Worm (Caenorhabditis elegans): ENCODE results near the gene pycr-4.

pycr-4 gene

DNA sequence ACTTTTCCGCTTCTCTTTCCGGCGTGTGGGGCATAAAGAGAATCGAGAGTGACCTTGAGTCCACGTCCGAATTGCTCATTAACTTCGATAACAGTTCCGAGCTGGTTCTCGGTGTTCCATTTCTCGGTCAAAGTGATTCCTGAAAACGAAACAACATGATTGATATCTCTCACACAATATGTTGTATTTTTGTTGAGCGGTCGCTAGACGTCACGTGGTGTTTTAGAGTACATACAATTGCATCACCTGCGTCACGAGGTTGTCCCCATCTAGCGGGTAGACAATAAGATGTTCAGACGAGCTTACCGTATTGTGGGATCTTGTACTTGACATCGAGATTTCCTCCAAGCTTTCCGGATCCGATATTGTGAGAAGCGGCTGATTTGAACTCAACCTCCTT, 30.2 kb upstream of the pycr-4 start:
- TF ChIP-seq hlh-30 (tag; optimal IDR thresholded peaks at IDR 0.05; ENCODE audit: insufficient read depth), result peak; percentile 76
- TF ChIP-seq ceh-34 (tag; optimal IDR thresholded peaks at IDR 0.05), result no peak
- TF ChIP-seq npax-4 (tag; optimal IDR thresholded peaks at IDR 0.05), result no peak

DNA sequence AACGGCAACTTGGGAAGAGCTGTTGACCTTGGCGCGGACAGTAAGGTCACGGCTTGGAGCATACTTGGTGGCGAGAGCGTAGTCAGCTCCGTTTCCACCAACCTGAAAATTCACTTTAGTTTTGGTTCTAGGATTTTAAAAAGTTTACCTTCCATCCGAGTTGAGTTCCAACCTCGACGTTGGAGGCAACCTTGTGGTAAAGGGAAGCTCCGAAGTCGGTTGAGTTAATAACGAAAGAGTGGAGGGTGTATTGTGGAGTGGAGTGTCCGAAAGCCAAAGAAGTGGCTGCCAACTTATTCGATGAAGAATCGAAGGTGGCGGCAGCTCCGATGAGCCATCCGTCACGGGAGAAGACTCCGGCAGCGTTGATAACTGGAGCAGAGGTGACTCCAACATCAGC, 29.6 kb upstream of the pycr-4 start:
- TF ChIP-seq C38D4.7 (GFP tag; optimal IDR thresholded peaks at IDR 0.05) (no peak), hlh-13 (GFP tag; optimal IDR thresholded peaks at IDR 0.05) (no peak), elt-4 (tag; optimal IDR thresholded peaks at IDR 0.05) (no peak), mec-3 (tag; optimal IDR thresholded peaks at IDR 0.05; ENCODE audit: borderline replicate concordance) (no peak), eyg-1 (tag; optimal IDR thresholded peaks at IDR 0.05) (no peak)

DNA sequence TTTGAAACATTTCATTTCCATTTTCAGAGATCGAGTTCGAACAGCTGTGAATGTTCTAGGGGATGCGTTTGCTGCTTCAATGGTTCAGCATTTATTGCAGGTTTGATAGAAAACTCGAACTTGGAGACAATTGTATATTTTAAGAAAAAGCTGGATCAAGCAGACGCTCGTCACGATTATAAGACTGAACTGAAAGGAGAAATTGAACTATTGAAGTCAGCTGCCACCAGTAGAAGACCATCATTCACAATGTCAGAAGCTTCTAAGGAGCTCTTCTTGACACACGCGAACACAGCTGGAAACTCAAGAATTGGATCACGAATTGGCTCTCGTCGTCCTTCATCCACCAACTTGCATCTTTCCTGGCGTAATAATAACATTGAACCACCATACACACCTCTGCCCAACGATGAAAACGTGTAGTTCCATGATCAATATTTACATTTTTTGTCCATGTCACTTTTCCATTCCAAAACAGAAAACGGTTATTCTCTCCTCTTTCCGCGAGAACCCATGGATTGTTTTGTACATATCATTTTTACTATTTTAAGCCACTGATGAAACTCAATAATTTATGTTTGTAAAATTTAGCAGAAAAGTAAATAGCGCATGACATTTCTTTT, 28.9 kb upstream of the pycr-4 start:
- TF ChIP-seq ceh-22 (tag; optimal IDR thresholded peaks at IDR 0.05), result no peak
- no peak for TF ChIP-seq hlh-8 (tag; optimal IDR thresholded peaks at IDR 0.05)
- TF ChIP-seq ama-1 (optimal IDR thresholded peaks at IDR 0.05), result peak; percentile 38

DNA sequence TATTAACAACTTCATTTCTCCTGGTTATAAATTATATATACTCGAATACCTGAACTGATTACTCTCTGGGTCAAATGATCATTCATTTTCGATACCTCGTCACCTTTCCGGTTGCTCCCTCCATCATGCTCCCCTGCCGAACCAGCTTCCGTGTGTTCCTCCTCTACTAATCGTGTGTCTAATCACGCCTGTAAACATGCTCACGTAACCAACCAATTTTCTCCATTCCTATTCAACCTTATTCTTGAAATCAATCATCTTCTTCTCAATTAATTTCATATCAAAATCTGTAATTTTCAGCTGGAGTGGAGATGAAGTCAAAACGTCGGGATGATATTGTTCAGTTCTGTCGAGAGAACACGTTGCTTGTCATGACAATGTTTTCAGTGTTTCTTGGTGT, 26.2 kb upstream of the pycr-4 start, which contains the start of gene glt-6:
Gene glt-6, plus strand, starts transcription at position 301 of the 400 bp plus-strand sequence.
- TF ChIP-seq unc-3 (GFP tag; conservative IDR thresholded peaks at IDR 0.05), result no peak
- no peak for TF ChIP-seq unc-3 (tag; optimal IDR thresholded peaks at IDR 0.05)
- no peak for TF ChIP-seq ceh-45 (GFP tag; IDR thresholded peaks at IDR 0.05)
- TF ChIP-seq ceh-30 (tag; optimal IDR thresholded peaks at IDR 0.05), result no peak
- TF ChIP-seq sox-2 (GFP tag; IDR thresholded peaks at IDR 0.05), result no peak
- no peak for TF ChIP-seq ceh-31 (tag; optimal IDR thresholded peaks at IDR 0.05)
- TF ChIP-seq eyg-1 (tag; optimal IDR thresholded peaks at IDR 0.05), result no peak
- no peak for TF ChIP-seq tbx-7 (tag; optimal IDR thresholded peaks at IDR 0.05)
- no peak for TF ChIP-seq hlh-15 (tag; optimal IDR thresholded peaks at IDR 0.05)
- TF ChIP-seq nhr-11 (tag; optimal IDR thresholded peaks at IDR 0.05), result no peak
- TF ChIP-seq pax-1 (tag; optimal IDR thresholded peaks at IDR 0.05), result no peak
- TF ChIP-seq odd-2 (tag; optimal IDR thresholded peaks at IDR 0.05), result no peak
- no peak for TF ChIP-seq fkh-10 (GFP tag; optimal IDR thresholded peaks at IDR 0.05)
- TF ChIP-seq hlh-8 (tag; optimal IDR thresholded peaks at IDR 0.05), result no peak
- no peak for TF ChIP-seq K02D7.2 (tag; optimal IDR thresholded peaks at IDR 0.05)
- TF ChIP-seq pqm-1 (tag; optimal IDR thresholded peaks at IDR 0.05), result no peak
- no peak for TF ChIP-seq ttx-3 (tag; optimal IDR thresholded peaks at IDR 0.05)

DNA sequence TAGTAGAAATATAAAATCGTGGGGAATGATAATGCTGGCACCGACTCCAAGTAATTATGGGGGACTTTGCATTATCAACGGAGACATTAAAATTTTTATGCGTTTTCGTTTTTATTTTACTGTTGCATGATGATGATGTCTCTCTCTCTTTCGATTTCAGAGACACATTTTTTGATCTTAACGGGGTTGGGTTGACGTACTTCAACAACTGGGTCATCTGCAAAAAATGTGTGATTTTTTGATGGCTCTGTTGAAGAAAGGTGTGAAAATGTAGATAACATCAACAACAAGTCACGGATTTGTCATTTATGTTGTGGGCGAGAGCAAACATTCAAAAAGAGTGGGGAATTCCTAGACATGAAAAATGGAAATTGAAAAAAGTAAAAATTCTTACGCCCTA, 24.2 kb upstream of the pycr-4 start, which contains the start of gene F55G1.15:
Gene F55G1.15, minus strand, starts transcription at position 101 of the 400 bp plus-strand sequence.
- TF ChIP-seq ceh-31 (tag; optimal IDR thresholded peaks at IDR 0.05), result no peak
- TF ChIP-seq ceh-45 (GFP tag; IDR thresholded peaks at IDR 0.05), result no peak
- no peak for TF ChIP-seq ceh-34 (tag; optimal IDR thresholded peaks at IDR 0.05)
- no peak for TF ChIP-seq elt-2 (tag; optimal IDR thresholded peaks at IDR 0.05)
- TF ChIP-seq pag-3 (tag; optimal IDR thresholded peaks at IDR 0.05; ENCODE audit: borderline replicate concordance), result no peak
- TF ChIP-seq ceh-24 (tag; optimal IDR thresholded peaks at IDR 0.05), result no peak
- TF ChIP-seq lim-6 (tag; optimal IDR thresholded peaks at IDR 0.05), result no peak
- no peak for TF ChIP-seq pha-2 (tag; optimal IDR thresholded peaks at IDR 0.05)
- TF ChIP-seq ceh-19 (GFP tag; optimal IDR thresholded peaks at IDR 0.05), result no peak
- no peak for TF ChIP-seq F13H6.1 (tag; optimal IDR thresholded peaks at IDR 0.05)
- TF ChIP-seq elt-4 (tag; optimal IDR thresholded peaks at IDR 0.05), result no peak
- no peak for TF ChIP-seq ref-2 (tag; optimal IDR thresholded peaks at IDR 0.05)

- TF ChIP-seq elt-4 (tag; optimal IDR thresholded peaks at IDR 0.05) (no peak), pros-1 (tag; optimal IDR thresholded peaks at IDR 0.05) (no peak), npax-4 (tag; optimal IDR thresholded peaks at IDR 0.05) (no peak), unc-55 (GFP tag; optimal IDR thresholded peaks at IDR 0.05) (no peak), hlh-8 (tag; optimal IDR thresholded peaks at IDR 0.05) (no peak), ets-4 (tag; optimal IDR thresholded peaks at IDR 0.05) (no peak), tbx-2 (tag; optimal IDR thresholded peaks at IDR 0.05) (no peak), fkh-6 (tag; optimal IDR thresholded peaks at IDR 0.05) (no peak), T23F11.4 (GFP tag; optimal IDR thresholded peaks at IDR 0.05) (no peak), syd-9 (tag; optimal IDR thresholded peaks at IDR 0.05) (no peak)
Measured at ce11 chrIV:7500924-7501323, 23.8 kb upstream of the pycr-4 start.

All from whole organism, late embryonic.